Worm (Caenorhabditis elegans) whole organism, early embryonic: ENCODE measurements around the gene F59B10.2.

ENCODE experiments used
- B0310.2 ChIP-seq: sonication (generic microtip); optimal IDR thresholded peaks from 2 replicates; lab custom pipeline; 2016; ENCODE audit warnings: mild to moderate bottlenecking, missing genetic modification characterization, missing compliant biosample characterization
- F13C5.2 ChIP-seq: sonication (generic microtip); optimal IDR thresholded peaks from 2 replicates; lab custom pipeline; 2017; ENCODE audit warnings: mild to moderate bottlenecking, missing genetic modification characterization, inconsistent platforms, missing compliant biosample characterization
- aly-1 ChIP-seq: sonication (generic microtip); optimal IDR thresholded peaks from 2 replicates; lab custom pipeline; 2016; ENCODE audit warnings: missing genetic modification characterization, missing compliant biosample characterization
- ama-1 ChIP-seq: fragments of 150-350 bp; optimal IDR thresholded peaks from 2 replicates; lab custom pipeline; 2014
- ceh-13 ChIP-seq: fragments of 200-800 bp; sonication (Bioruptor generic); optimal IDR thresholded peaks from 2 replicates; lab custom pipeline; 2018; ENCODE audit warnings: mild to moderate bottlenecking, missing genetic modification characterization, missing compliant biosample characterization
- ceh-36 ChIP-seq: sonication (generic microtip); optimal IDR thresholded peaks from 2 replicates; lab custom pipeline; 2016; ENCODE audit warnings: missing genetic modification characterization, inconsistent platforms, missing compliant biosample characterization
- ets-7 ChIP-seq: sonication (generic microtip); optimal IDR thresholded peaks from 2 replicates; lab custom pipeline; 2016; ENCODE audit warnings: missing genotype, missing genetic modification characterization, missing compliant biosample characterization
- flt-1 ChIP-seq: fragments of 200-800 bp; sonication (Bioruptor generic); IDR thresholded peaks from 2 replicates; pipeline ENCODE4 v1.3.6; 2022; ENCODE audit warnings: missing genetic modification characterization, missing compliant biosample characterization
- hmbx-1 ChIP-seq: sonication (generic microtip); optimal IDR thresholded peaks from 2 replicates; lab custom pipeline; 2016; ENCODE audit warnings: mild to moderate bottlenecking, missing genetic modification characterization, missing compliant biosample characterization
- hmg-4 ChIP-seq: fragments of 200-800 bp; sonication (Bioruptor generic); optimal IDR thresholded peaks from 2 replicates; lab custom pipeline; 2018; ENCODE audit warnings: mild to moderate bottlenecking, missing genetic modification characterization, missing compliant biosample characterization
- hnd-1 ChIP-seq: sonication (generic microtip); optimal IDR thresholded peaks from 2 replicates; lab custom pipeline; 2016; ENCODE audit warnings: missing genetic modification characterization, missing compliant biosample characterization
- pes-1 ChIP-seq: fragments of 200-800 bp; sonication (Bioruptor generic); IDR thresholded peaks from 2 replicates; pipeline ENCODE4 v1.3.6; 2022; ENCODE audit warnings: missing genetic modification reagents, missing genetic modification characterization, missing compliant biosample characterization
- scrt-1 ChIP-seq: fragments of 200-800 bp; sonication (Bioruptor generic); IDR thresholded peaks from 2 replicates; pipeline ENCODE4 v1.3.6; 2022; ENCODE audit warnings: missing genetic modification characterization, missing compliant biosample characterization
- sea-1 ChIP-seq: fragments of 200-800 bp; sonication (Bioruptor generic); conservative IDR thresholded peaks from 2 replicates; pipeline ENCODE4 v1.3.6; 2022; ENCODE audit warnings: missing genetic modification characterization, missing compliant biosample characterization
- tbx-11 ChIP-seq: fragments of 200-800 bp; sonication (Bioruptor generic); IDR thresholded peaks from 2 replicates; pipeline ENCODE4 v1.3.6; 2022; ENCODE audit warnings: missing genetic modification characterization, missing compliant biosample characterization
- tbx-37 ChIP-seq: fragments of 200-800 bp; sonication (Bioruptor generic); conservative IDR thresholded peaks from 2 replicates; pipeline ENCODE4 v1.3.6; 2022; ENCODE audit warnings: missing genetic modification reagents, missing genetic modification characterization, missing compliant biosample characterization
- tra-4 ChIP-seq: sonication (generic microtip); optimal IDR thresholded peaks from 2 replicates; lab custom pipeline; 2017; ENCODE audit warnings: missing genetic modification characterization, missing compliant biosample characterization

The F59B10.2 gene

DNA sequence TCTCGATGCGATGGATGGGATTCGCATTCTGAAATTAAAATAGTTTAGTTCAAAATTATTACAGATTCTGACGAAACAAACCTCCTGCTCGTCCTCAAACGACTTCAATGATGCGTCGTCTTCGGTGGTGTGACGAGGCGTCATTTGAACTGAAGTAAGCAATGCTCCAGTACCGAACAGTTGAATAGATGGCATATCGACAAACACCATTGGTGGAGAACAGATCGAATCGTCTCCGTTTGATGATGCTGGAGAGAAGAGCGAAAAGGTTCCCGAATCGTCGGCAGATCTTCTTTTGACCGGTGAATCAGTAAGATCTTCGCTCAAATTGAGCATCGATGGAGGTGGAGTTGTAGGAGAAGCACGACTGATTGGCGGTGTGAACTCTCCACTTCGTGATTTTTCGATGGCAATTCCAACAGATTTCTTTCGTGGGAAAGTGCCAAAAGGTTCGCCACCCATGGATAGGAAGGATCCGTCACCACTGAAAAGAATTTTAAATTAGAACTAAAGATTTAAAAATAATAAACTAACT, 34.8 kb upstream of the F59B10.2 start:
- TF ChIP-seq ets-7 (tag; lab: Kevin White, UChicago) (no peak), ama-1 (peak; percentile 22)

DNA sequence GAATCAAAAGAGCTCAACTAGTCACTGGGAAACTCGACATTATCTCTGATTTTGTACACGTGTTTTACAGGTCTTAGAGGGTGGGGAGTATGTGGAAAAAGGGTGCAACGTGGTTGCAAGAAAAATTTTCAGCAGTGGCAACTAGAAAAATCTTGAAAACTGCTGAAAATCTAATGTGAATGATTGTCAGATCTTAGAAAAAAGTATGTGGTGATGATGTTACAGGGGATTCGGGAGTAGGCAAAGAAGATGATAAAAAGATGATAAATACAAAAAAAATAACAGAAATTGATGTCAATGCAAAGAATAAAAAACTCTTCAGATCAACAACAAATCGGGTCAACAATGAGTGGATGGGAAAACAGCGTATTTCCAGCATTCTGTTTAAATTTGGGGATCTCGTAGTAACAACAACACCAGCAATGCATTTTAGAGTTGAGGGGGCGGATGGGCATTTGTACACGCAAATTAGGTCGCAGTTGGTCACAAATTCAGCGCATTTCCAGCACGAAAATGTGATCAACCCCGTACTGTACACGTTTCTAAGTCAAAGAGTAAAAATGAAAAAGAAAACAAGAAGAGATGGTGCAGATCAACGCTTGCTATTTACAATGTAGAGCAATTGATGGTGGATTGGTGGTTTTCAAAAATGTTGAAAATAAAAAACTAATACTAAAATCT, 34.0 kb upstream of the F59B10.2 start:
- TF ChIP-seq B0310.2 (tag; lab: Kevin White, UChicago) (no peak), scrt-1 (GFP tag; lab: Robert Waterston, UW) (0 out of 2 replicates have a peak, but pooled peaks have one; percentile 35)

DNA sequence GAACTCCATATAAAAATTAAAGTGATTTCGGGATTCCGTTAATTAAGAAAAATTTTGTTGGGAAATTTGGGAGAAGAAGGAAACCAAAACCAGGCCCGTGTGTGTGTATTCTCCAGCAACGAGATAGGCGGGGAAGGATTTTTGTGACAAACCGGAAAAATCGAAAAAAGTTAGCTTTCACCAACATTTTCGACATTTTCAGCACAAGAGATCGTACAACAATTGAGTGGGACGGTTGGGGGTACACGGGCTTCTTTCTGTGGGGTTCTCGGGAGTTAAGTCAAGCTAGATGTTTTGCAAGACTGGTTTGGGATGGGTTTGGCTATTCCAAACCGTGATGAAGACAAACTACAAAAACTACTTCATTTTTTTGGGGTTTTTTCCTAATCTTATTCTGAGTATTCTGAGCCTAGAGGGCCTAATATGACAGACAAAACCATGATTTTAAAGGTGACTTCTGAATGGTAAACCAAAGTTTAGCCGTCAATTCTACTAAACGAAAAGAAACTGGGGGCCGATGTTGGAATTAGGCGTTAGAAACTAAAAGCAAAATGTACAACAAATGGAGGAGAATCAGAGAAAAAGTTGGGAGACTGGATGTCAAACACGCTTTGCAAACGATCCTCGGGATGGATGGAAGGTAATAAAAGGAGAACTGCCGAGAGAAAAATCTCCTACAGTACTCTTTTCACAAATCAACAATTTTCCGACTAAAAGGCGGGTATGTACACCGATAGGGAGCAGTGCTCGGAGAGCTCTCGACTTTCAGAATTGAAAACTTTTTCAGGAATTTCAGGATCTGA, 33.2 kb upstream of the F59B10.2 start:
- no peak for TF ChIP-seq ceh-36
- 0 out of 2 replicates have a peak, but pooled peaks have one; percentile 7 for TF ChIP-seq pes-1 (GFP tag; lab: Robert Waterston, UW)
- peak; percentile 74 for TF ChIP-seq ama-1

DNA sequence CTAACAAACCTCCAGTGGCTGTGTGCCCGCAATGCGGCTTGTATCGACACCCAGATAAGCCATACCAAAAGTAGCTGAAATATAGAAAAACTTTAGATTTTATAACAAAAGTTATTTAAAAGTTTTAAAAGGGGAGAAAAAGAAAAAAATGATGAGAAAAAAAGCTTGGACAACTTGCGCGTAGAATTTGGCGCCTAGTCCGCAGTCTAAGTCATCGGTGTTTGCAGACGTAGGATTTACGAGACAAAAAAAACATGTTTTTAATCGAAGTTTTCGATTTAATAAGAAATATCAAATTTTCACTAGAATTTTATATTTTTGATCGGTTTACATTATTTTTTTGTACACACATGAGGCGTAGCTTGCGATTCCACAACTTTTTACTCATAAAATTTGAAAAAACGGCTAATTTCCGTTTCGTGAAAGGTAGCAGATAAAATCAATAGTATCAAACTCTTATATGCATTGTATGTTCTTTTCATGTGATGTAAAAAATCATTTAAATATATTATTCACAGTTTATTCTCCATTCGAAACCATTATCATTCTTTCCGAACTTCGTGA, 32.4 kb upstream of the F59B10.2 start, which contains the start of gene pro-1:
pro-1 (minus strand) TSS at position 74 of the 564 bp plus-strand sequence.
- no peak for TF ChIP-seq tbx-11
- peak; percentile 2 for TF ChIP-seq hmg-4 (GFP tag; lab: Kevin White, UChicago)
- TF ChIP-seq ceh-36 = no peak
- peak; percentile 81 for TF ChIP-seq ama-1
- no peak for TF ChIP-seq scrt-1 (GFP tag; lab: Robert Waterston, UW)
- TF ChIP-seq B0310.2 (tag; lab: Kevin White, UChicago) = no peak
- TF ChIP-seq sea-1 (GFP tag; lab: Robert Waterston, UW) = peak; percentile 81
- TF ChIP-seq aly-1 (tag; lab: Kevin White, UChicago) = no peak
- TF ChIP-seq pes-1 (GFP tag; lab: Robert Waterston, UW) = peak; percentile 71; the same call in 1 of the 2 replicates
- no peak for TF ChIP-seq hmbx-1 (tag; lab: Kevin White, UChicago)
- peak; percentile 5; the same call in 1 of the 2 replicates for TF ChIP-seq tbx-37 (GFP tag; lab: Robert Waterston, UW)
- TF ChIP-seq hnd-1 (tag; lab: Kevin White, UChicago) = no peak
- no peak for TF ChIP-seq tra-4 (tag; lab: Kevin White, UChicago)
- peak; percentile 47 for TF ChIP-seq F13C5.2
- no peak for TF ChIP-seq ets-7 (tag; lab: Kevin White, UChicago)
- TF ChIP-seq ceh-13 (GFP tag; lab: Kevin White, UChicago) = no peak
- no peak; the same call in 1 of the 2 replicates for TF ChIP-seq flt-1 (GFP tag; lab: Robert Waterston, UW)

DNA sequence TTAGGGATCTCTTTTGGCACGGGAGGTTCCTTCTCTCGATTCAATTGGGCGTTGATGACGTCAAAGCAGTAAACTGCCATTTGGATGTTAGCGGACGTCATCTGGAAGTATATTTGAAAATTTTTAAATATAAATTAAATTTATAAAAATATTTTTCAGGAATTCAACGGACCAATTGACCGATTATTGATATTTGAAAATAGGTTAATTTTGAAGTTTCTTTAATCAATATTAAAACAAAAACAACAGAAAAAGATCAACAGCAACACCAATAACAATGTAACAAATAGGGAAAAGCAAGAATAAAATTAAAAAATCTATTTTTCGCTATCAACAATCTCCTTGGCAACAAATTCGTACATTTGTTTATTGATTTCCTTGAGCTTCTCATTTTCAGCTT, 29.6 kb upstream of the F59B10.2 start, which contains the start of gene R166.3:
R166.3 (minus strand) TSS at position 101 of the 400 bp plus-strand sequence.
- TF ChIP-seq ets-7 (tag; lab: Kevin White, UChicago) (no peak), hnd-1 (tag; lab: Kevin White, UChicago) (no peak), ama-1 (no peak), sea-1 (GFP tag; lab: Robert Waterston, UW) (no peak), scrt-1 (GFP tag; lab: Robert Waterston, UW) (no peak), F13C5.2 (no peak)

DNA sequence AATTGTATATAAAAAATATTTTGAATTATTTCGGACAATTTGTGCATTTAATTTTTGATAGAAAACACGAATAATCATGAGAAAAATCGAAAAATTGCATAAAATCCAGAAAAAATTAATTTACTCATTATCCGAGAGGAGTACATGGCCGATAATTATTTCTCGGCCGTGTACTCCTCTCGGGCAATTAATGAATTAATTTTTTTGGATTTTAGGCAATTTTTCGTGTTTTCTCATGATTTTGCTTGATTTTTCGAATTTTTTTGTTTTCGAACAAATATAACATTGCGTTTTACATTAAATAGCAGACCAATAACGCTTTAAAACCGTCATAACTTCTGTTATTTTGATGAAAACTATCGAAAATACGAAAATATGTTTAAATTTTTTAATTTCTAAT, 28.3 kb upstream of the F59B10.2 start:
- TF ChIP-seq flt-1 (GFP tag; lab: Robert Waterston, UW) = no peak
- TF ChIP-seq F13C5.2 = peak; percentile 19
- no peak for TF ChIP-seq ceh-36
- no peak for TF ChIP-seq ceh-13 (GFP tag; lab: Kevin White, UChicago)
- no peak for TF ChIP-seq pes-1 (GFP tag; lab: Robert Waterston, UW)
- peak; percentile 40; the same call in 1 of the 2 replicates for TF ChIP-seq tbx-37 (GFP tag; lab: Robert Waterston, UW)

DNA sequence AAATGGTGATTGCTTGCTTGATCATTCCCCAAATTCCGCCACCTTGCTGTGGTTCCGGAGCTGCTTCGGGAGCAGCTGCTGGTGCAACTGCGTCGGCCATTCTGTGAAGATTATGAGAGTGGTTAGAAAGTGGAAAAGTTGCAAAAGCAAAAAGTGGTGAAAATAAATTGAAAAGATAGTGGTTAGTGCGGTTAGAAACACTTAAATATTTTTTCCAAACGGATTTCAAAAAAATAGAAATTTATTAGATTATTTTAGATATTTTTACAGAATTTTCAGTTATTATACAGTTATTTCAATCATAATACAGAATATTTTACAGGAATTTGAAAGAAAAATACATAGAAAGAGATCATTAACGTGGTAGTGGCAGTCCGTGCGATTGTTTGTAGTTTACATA, 27.9 kb upstream of the F59B10.2 start, which contains the start of gene R166.2:
R166.2 (minus strand) TSS at position 101 of the 400 bp plus-strand sequence.
- TF ChIP-seq scrt-1 (GFP tag; lab: Robert Waterston, UW) (no peak), ets-7 (tag; lab: Kevin White, UChicago) (no peak), pes-1 (GFP tag; lab: Robert Waterston, UW) (no peak), sea-1 (GFP tag; lab: Robert Waterston, UW) (no peak), hmbx-1 (tag; lab: Kevin White, UChicago) (no peak), flt-1 (GFP tag; lab: Robert Waterston, UW) (no peak), tbx-11 (no peak), B0310.2 (tag; lab: Kevin White, UChicago) (no peak), aly-1 (tag; lab: Kevin White, UChicago) (no peak), ceh-13 (GFP tag; lab: Kevin White, UChicago) (no peak), hmg-4 (GFP tag; lab: Kevin White, UChicago) (no peak), hnd-1 (tag; lab: Kevin White, UChicago) (no peak), ceh-36 (no peak), F13C5.2 (no peak), tra-4 (tag; lab: Kevin White, UChicago) (no peak), tbx-37 (GFP tag; lab: Robert Waterston, UW) (no peak), ama-1 (no peak)
